Worm (Caenorhabditis elegans): ENCODE measurements around the gene lgc-18.

- TF ChIP-seq hrde-1 (tag; optimal IDR thresholded peaks at IDR 0.05; ENCODE audit: borderline replicate concordance) (no peak), ama-1 (optimal IDR thresholded peaks at IDR 0.05) (no peak), ama-1 (GFP tag; optimal IDR thresholded peaks at IDR 0.05) (no peak)
These were observed 48.6 kb downstream of the lgc-18 start for ce11 chrX:12173989-12174388.
